Worm (Caenorhabditis elegans): ENCODE results near the gene pno-1.

ce11 chrII:9691839-9692238 is 50.8 kb downstream of the pno-1 start, which contains the start of gene nlp-11:
- TF ChIP-seq hnd-1 (tag; optimal IDR thresholded peaks at IDR 0.05) (no peak), ama-1 (optimal IDR thresholded peaks at IDR 0.05) (no peak), tra-4 (tag; optimal IDR thresholded peaks at IDR 0.05) (no peak), sea-1 (GFP tag; conservative IDR thresholded peaks at IDR 0.05) (no peak), pes-1 (GFP tag; IDR thresholded peaks at IDR 0.05) (no peak), flt-1 (GFP tag; IDR thresholded peaks at IDR 0.05) (no peak), B0310.2 (tag; optimal IDR thresholded peaks at IDR 0.05) (no peak), tbx-11 (GFP tag; IDR thresholded peaks at IDR 0.05) (no peak), hmg-4 (GFP tag; optimal IDR thresholded peaks at IDR 0.05) (no peak)

All from whole organism, early embryonic.